Worm (Caenorhabditis elegans): Measurements from ENCODE around the gene F19C7.3.

DNA sequence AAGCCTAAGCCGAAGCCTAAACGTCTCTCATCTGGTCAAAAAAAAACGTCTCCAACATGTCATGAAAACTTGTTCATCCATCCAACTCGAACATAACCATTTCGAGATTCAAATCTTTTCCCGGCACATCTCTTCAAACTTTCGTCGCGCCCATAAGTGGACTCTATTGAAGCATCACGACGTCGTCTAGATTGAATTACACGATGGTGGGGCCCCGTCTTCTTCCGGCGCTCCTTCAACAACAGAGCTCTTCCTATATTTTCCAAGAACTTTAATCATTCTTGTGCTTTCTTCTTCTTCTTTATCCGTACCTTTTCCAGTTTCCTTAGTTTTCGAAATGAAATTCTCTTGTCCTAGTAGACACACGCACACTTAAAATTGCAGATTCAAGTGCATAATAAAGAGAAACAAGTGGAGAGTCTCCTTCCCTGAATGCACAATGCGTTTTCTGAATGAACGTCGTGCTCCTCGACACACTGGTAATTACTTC lies 28.5 kb upstream of the F19C7.3 start, which contains the start of gene F28E10.1:
- TF ChIP-seq unc-62 (GFP tag; optimal IDR thresholded peaks at IDR 0.05) (no peak), snpc-4 (tag; optimal IDR thresholded peaks at IDR 0.05) (no peak), ceh-63 (GFP tag; optimal IDR thresholded peaks at IDR 0.05) (no peak), nhr-90 (tag; optimal IDR thresholded peaks at IDR 0.05; ENCODE audit: poor library complexity) (no peak), hlh-4 (tag; optimal IDR thresholded peaks at IDR 0.05) (no peak), lin-39 (tag; optimal IDR thresholded peaks at IDR 0.05) (no peak), dpl-1 (GFP tag; optimal IDR thresholded peaks at IDR 0.05) (no peak), sox-4 (tag; optimal IDR thresholded peaks at IDR 0.05) (no peak), efl-1 (optimal IDR thresholded peaks at IDR 0.05) (no peak), efl-1 (GFP tag; optimal IDR thresholded peaks at IDR 0.05 in 1 of 2) (no peak), nhr-77 (tag; optimal IDR thresholded peaks at IDR 0.05) (no peak)

Data from whole organism, L1 larva.